Fruit fly (Drosophila melanogaster) whole organism, embryonic: ENCODE measurements around the gene pim.

Experiments
- Aef1 ChIP-seq: fragments of 200-800 bp; sonication (Bioruptor generic); IDR thresholded peaks from 3 replicates; pipeline ENCODE4 v1.3.6; 2022; ENCODE audit warnings: missing biosample characterization, missing genetic modification characterization
- CG11247 ChIP-seq: fragments of 200-800 bp; sonication (Bioruptor generic); IDR thresholded peaks from 2 replicates; pipeline ENCODE4 v1.3.6; 2022; ENCODE audit warnings: missing biosample characterization, missing genetic modification characterization
- CG12155 ChIP-seq: fragments of 200-800 bp; sonication (Bioruptor generic); optimal IDR thresholded peaks from 3 replicates; lab custom pipeline; 2016; ENCODE audit warnings: missing biosample characterization, missing genetic modification characterization
- CG1233 ChIP-seq: fragments of 200-800 bp; sonication (Bioruptor generic); optimal IDR thresholded peaks from 4 replicates; lab custom pipeline; 2018; ENCODE audit warnings: missing biosample characterization, mild to moderate bottlenecking, missing genetic modification characterization
- CG13296 ChIP-seq: fragments of 200-800 bp; sonication (Bioruptor generic); optimal IDR thresholded peaks from 3 replicates; lab custom pipeline; 2018; ENCODE audit warnings: missing biosample characterization, mild to moderate bottlenecking, missing genetic modification characterization
- CG14050 ChIP-seq: fragments of 200-800 bp; sonication (Bioruptor generic); IDR thresholded peaks from 3 replicates; pipeline ENCODE4 v1.3.6; 2022; ENCODE audit warnings: missing biosample characterization, missing genetic modification characterization
- CG14441 ChIP-seq: fragments of 200-800 bp; sonication (Bioruptor generic); IDR thresholded peaks from 2 replicates; pipeline ENCODE4 v1.3.6; 2022; ENCODE audit warnings: missing biosample characterization, missing genetic modification characterization
- CG17186 ChIP-seq: fragments of 200-800 bp; sonication (Bioruptor generic); optimal IDR thresholded peaks from 3 replicates; lab custom pipeline; 2017; ENCODE audit warnings: missing biosample characterization, missing genetic modification reagents, missing genetic modification characterization
- CG1832 ChIP-seq: fragments of 200-800 bp; sonication (Bioruptor generic); optimal IDR thresholded peaks from 2 replicates; lab custom pipeline; 2017; ENCODE audit warnings: missing biosample characterization, mild to moderate bottlenecking, missing genetic modification characterization, inconsistent platforms
- CG2199 ChIP-seq: fragments of 200-800 bp; sonication (Bioruptor generic); IDR thresholded peaks from 3 replicates; pipeline ENCODE4 v1.3.6; 2022; ENCODE audit warnings: missing biosample characterization, missing genetic modification characterization
- CG31224 ChIP-seq: fragments of 200-800 bp; sonication (Bioruptor generic); IDR thresholded peaks from 2 replicates; pipeline ENCODE4 v1.3.6; 2022; ENCODE audit warnings: missing biosample characterization, missing genetic modification characterization
- CG31441 ChIP-seq: fragments of 200-800 bp; sonication (Bioruptor generic); IDR thresholded peaks from 2 replicates; pipeline ENCODE4 v1.3.6; 2022; ENCODE audit warnings: missing biosample characterization, missing genetic modification characterization
- CG4730 ChIP-seq: fragments of 200-800 bp; sonication (Bioruptor generic); IDR thresholded peaks from 2 replicates; pipeline ENCODE4 v1.3.6; 2022; ENCODE audit warnings: missing biosample characterization, missing genetic modification characterization
- CG6254 ChIP-seq: fragments of 200-800 bp; sonication (Bioruptor generic); optimal IDR thresholded peaks from 3 replicates; lab custom pipeline; 2017; ENCODE audit warnings: mild to moderate bottlenecking, missing biosample characterization, missing genetic modification reagents, missing genetic modification characterization
- CG6654 ChIP-seq: fragments of 200-800 bp; sonication (Bioruptor generic); optimal IDR thresholded peaks from 2 replicates; lab custom pipeline; 2017; ENCODE audit warnings: missing biosample characterization, mild to moderate bottlenecking, missing genetic modification characterization
- CG8388 ChIP-seq: fragments of 200-800 bp; sonication (Bioruptor generic); optimal IDR thresholded peaks from 2 replicates; lab custom pipeline; 2019; ENCODE audit warnings: missing biosample characterization, mild to moderate bottlenecking, missing genetic modification characterization, moderate library complexity
- D ChIP-seq, 2 experiments: fragments of 200-800 bp in 1 of 2; fragments of >200 bp in 1 of 2; sonication (Bioruptor generic) in 1 of 2; optimal IDR thresholded peaks; 2 replicates in 1 of 2; 3 replicates in 1 of 2; lab custom pipeline; 2017; ENCODE audit warnings: mild to moderate bottlenecking in 1 of 2, missing biosample characterization in 1 of 2, missing genetic modification characterization in 1 of 2, missing genetic modification reagents in 1 of 2
- Doc3 ChIP-seq: fragments of 200-800 bp; sonication (Bioruptor generic); IDR thresholded peaks from 3 replicates; pipeline ENCODE4 v1.3.6; 2022; ENCODE audit warnings: missing biosample characterization, missing genetic modification characterization; ENCODE audit not compliant: partially characterized antibody
- Fer1 ChIP-seq: fragments of 200-800 bp; sonication (Bioruptor generic); optimal IDR thresholded peaks from 2 replicates; lab custom pipeline; 2017; ENCODE audit warnings: missing biosample characterization, mild to moderate bottlenecking, missing genetic modification characterization
- GATAe ChIP-seq: fragments of 200-800 bp; sonication (Bioruptor generic); conservative IDR thresholded peaks from 2 replicates; pipeline ENCODE4 v1.3.6; 2022; ENCODE audit warnings: missing biosample characterization, missing genetic modification characterization
- HLH3B ChIP-seq: fragments of 200-800 bp; sonication (Bioruptor generic); IDR thresholded peaks from 2 replicates; pipeline ENCODE4 v1.3.6; 2022; ENCODE audit warnings: missing biosample characterization, missing genetic modification characterization
- HLH4C ChIP-seq: fragments of 200-800 bp; sonication (Bioruptor generic); IDR thresholded peaks from 3 replicates; pipeline ENCODE4 v1.3.6; 2022; ENCODE audit warnings: missing biosample characterization, missing genetic modification characterization; ENCODE audit not compliant: partially characterized antibody
- Hey ChIP-seq: fragments of 200-800 bp; sonication (Bioruptor generic); optimal IDR thresholded peaks from 3 replicates; lab custom pipeline; 2018; ENCODE audit warnings: missing biosample characterization, mild to moderate bottlenecking, missing genetic modification characterization
- Max ChIP-seq: fragments of 200-800 bp; sonication (Bioruptor generic); optimal IDR thresholded peaks from 2 replicates; lab custom pipeline; 2016; ENCODE audit warnings: missing biosample characterization, mild to moderate bottlenecking, missing genetic modification characterization
- NfI ChIP-seq: fragments of 200-800 bp; sonication (Bioruptor generic); optimal IDR thresholded peaks from 3 replicates; lab custom pipeline; 2018; ENCODE audit warnings: missing biosample characterization, mild to moderate bottlenecking, missing genetic modification characterization, moderate library complexity
- ara ChIP-seq: fragments of 200-800 bp; sonication (Bioruptor generic); IDR thresholded peaks from 2 replicates; pipeline ENCODE4 v1.3.6; 2022; ENCODE audit warnings: missing biosample characterization, missing genetic modification characterization
- chm ChIP-seq: fragments of 200-800 bp; sonication (Bioruptor generic); IDR thresholded peaks from 2 replicates; pipeline ENCODE4 v1.3.6; 2022; ENCODE audit warnings: missing biosample characterization, missing genetic modification characterization
- ci ChIP-seq: fragments of 200-800 bp; sonication (Bioruptor generic); IDR thresholded peaks from 3 replicates; pipeline ENCODE4 v1.3.6; 2022; ENCODE audit warnings: missing biosample characterization, missing genetic modification characterization
- croc ChIP-seq: fragments of 200-800 bp; sonication (Bioruptor generic); conservative IDR thresholded peaks from 3 replicates; pipeline ENCODE4 v1.3.6; 2022; ENCODE audit warnings: missing biosample characterization, missing genetic modification characterization
- da ChIP-seq: fragments of 200-800 bp; sonication (Bioruptor generic); optimal IDR thresholded peaks from 2 replicates; lab custom pipeline; 2016; ENCODE audit warnings: missing biosample characterization, missing genetic modification characterization
- esg ChIP-seq: fragments of 200-800 bp; sonication (Bioruptor generic); conservative IDR thresholded peaks from 2 replicates; pipeline ENCODE4 v1.3.6; 2022; ENCODE audit warnings: missing biosample characterization, missing genetic modification characterization
- gcm2 ChIP-seq: fragments of 200-800 bp; sonication (Bioruptor generic); optimal IDR thresholded peaks from 2 replicates; lab custom pipeline; 2016; ENCODE audit warnings: missing biosample characterization, missing genetic modification characterization
- grau ChIP-seq: fragments of 200-800 bp; optimal IDR thresholded peaks from 3 replicates; lab custom pipeline; 2019; ENCODE audit warnings: missing biosample characterization, mild to moderate bottlenecking, missing genetic modification characterization, moderate library complexity
- gsb-n ChIP-seq: fragments of 200-800 bp; sonication (Bioruptor generic); optimal IDR thresholded peaks from 3 replicates; lab custom pipeline; 2018; ENCODE audit warnings: missing biosample characterization, mild to moderate bottlenecking, missing genetic modification characterization
- ham ChIP-seq: fragments of 200-800 bp; sonication (Bioruptor generic); IDR thresholded peaks from 2 replicates; pipeline ENCODE4 v1.3.6; 2022; ENCODE audit warnings: missing biosample characterization, missing genetic modification characterization
- jigr1 ChIP-seq: fragments of 200-800 bp; sonication (Bioruptor generic); IDR thresholded peaks from 3 replicates; pipeline ENCODE4 v1.3.6; 2022; ENCODE audit warnings: missing biosample characterization, missing genetic modification characterization
- lab ChIP-seq: fragments of 200-800 bp; sonication (Bioruptor generic); optimal IDR thresholded peaks from 3 replicates; lab custom pipeline; 2017; ENCODE audit warnings: missing biosample characterization, missing genetic modification characterization, mild to moderate bottlenecking, moderate library complexity, missing genetic modification reagents
- lmd ChIP-seq: fragments of 200-800 bp; sonication (Bioruptor generic); IDR thresholded peaks from 2 replicates; pipeline ENCODE4 v1.3.6; 2022; ENCODE audit warnings: missing biosample characterization, missing genetic modification characterization
- nerfin-2 ChIP-seq: fragments of 200-800 bp; sonication (Bioruptor generic); IDR thresholded peaks from 2 replicates; pipeline ENCODE4 v1.3.6; 2022; ENCODE audit warnings: missing biosample characterization, missing genetic modification characterization; ENCODE audit not compliant: partially characterized antibody
- pan ChIP-seq, 4 experiments: fragments of >200 bp in 3 of 4; fragments of 200-800 bp in 1 of 4; sonication (Bioruptor generic) in 1 of 4; optimal IDR thresholded peaks in 3 of 4; IDR thresholded peaks in 1 of 4; 2 replicates each; pipeline versions ENCODE4 v1.3.6 to Lab custom; 2017 to 2022; ENCODE audit warnings: missing biosample characterization in 2 of 4, missing genetic modification characterization in 2 of 4, mixed read lengths in 1 of 4
- pb ChIP-seq: fragments of 200-800 bp; sonication (Bioruptor generic); optimal IDR thresholded peaks from 3 replicates; lab custom pipeline; 2016; ENCODE audit warnings: missing biosample characterization, missing genetic modification characterization
- so ChIP-seq: fragments of 200-800 bp; sonication (Bioruptor generic); IDR thresholded peaks from 3 replicates; pipeline ENCODE4 v1.3.6; 2022; ENCODE audit warnings: missing biosample characterization, missing genetic modification characterization
- stwl ChIP-seq: fragments of 200-800 bp; sonication (Bioruptor generic); optimal IDR thresholded peaks from 3 replicates; lab custom pipeline; 2018; ENCODE audit warnings: missing biosample characterization, mild to moderate bottlenecking, missing genetic modification characterization, moderate library complexity
- sug ChIP-seq: fragments of 200-800 bp; optimal IDR thresholded peaks from 2 replicates; lab custom pipeline; 2019; ENCODE audit warnings: missing biosample characterization, mild to moderate bottlenecking, missing genetic modification characterization, moderate library complexity
- tap ChIP-seq: fragments of 200-800 bp; optimal IDR thresholded peaks from 3 replicates; lab custom pipeline; 2019; ENCODE audit warnings: missing biosample characterization, mild to moderate bottlenecking, missing genetic modification characterization, moderate library complexity
- unpg ChIP-seq: fragments of 200-800 bp; sonication (Bioruptor generic); optimal IDR thresholded peaks from 3 replicates; lab custom pipeline; 2018; ENCODE audit warnings: missing biosample characterization, mild to moderate bottlenecking, missing genetic modification characterization, moderate library complexity
- yki ChIP-seq: fragments of >200 bp; optimal IDR thresholded peaks from 3 replicates; lab custom pipeline; 2018
- zfh1 ChIP-seq: fragments of 200-800 bp; sonication (Bioruptor generic); IDR thresholded peaks from 3 replicates; pipeline ENCODE4 v1.3.6; 2022; ENCODE audit warnings: missing biosample characterization, missing genetic modification characterization

pim gene

DNA sequence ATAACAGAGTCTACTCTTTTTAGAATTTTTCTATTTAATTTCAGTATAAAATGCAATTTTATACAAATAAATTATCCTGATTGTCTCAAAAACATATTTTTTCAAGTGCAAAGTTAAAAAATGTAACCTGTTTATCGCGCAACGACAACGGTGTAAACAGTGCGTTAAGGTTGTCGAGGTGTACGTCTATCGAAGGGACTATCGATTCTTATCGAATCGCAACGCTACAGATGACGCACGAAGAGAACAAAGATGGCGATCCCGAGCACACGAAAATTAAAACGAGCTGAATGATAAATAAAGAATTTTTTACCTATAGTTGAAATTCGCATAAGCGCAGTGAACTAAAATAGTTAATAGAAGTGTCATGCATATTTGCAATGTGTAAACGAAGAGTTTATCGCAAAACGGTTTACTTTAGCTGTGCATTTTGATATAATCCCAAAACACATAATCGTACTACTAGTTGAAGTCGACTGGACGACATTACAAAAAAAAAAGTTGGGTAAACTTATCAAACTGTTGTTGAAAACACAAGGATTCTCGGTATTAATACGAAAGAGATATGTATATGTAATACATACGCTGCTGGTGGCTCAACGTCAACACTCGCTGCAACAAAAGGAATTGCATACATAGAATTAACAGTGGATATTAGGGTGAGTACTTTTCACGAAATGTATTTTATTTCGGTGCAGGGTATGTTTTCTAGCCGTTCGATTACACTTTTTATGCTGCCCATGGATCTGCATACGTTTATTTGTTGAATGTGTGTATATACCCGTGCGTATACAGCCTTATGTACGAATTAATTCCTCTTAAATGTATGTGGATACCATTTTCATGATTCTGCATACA lies 25.3 kb downstream of the pim start, which contains the start of gene da (continued):
- peak; percentile 54; the same call in 1 of the 2 replicates for TF ChIP-seq CG11247
- no peak for TF ChIP-seq CG1233 (GFP tag; lab: Kevin White, UChicago)
- TF ChIP-seq esg (GFP tag; lab: Robert Waterston, UW): peak; percentile 36; the same call in 1 of the 2 replicates
- TF ChIP-seq stwl (tag; lab: Kevin White, UChicago): peak; percentile 65
- TF ChIP-seq Hey (tag; lab: Kevin White, UChicago): no peak
- TF ChIP-seq CG1832 (GFP tag; lab: Kevin White, UChicago): no peak
- TF ChIP-seq CG2199 (GFP tag; lab: Robert Waterston, UW): 0 out of 3 replicates have a peak, but pooled peaks have one; percentile 68
- TF ChIP-seq ara (GFP tag; lab: Robert Waterston, UW): no peak
- peak; percentile 50 for TF ChIP-seq CG12155 (GFP tag; lab: Kevin White, UChicago)
- TF ChIP-seq D (optimal IDR thresholded peaks at IDR 0.05; lab: Kevin White, UChicago): no peak
- no peak for TF ChIP-seq D (GFP tag; optimal IDR thresholded peaks at IDR 0.05; lab: Kevin White, UChicago)
- peak; percentile 61; the same call in 2 of the 3 replicates for TF ChIP-seq HLH4C (GFP tag; lab: Robert Waterston, UW)
- no peak for TF ChIP-seq CG6654
- no peak for TF ChIP-seq lab
- peak; percentile 16 for TF ChIP-seq CG13296 (GFP tag; lab: Kevin White, UChicago)
- TF ChIP-seq jigr1 (GFP tag; lab: Robert Waterston, UW): no peak
- TF ChIP-seq HLH3B (GFP tag; lab: Robert Waterston, UW): peak; percentile 52
- peak; percentile 69 for TF ChIP-seq grau
- no peak for TF ChIP-seq CG4730 (GFP tag; lab: Robert Waterston, UW)
- TF ChIP-seq Max (GFP tag; lab: Kevin White, UChicago): peak; percentile 5
- peak; percentile 59 for TF ChIP-seq da (GFP tag; lab: Kevin White, UChicago)
- peak; percentile 75 for TF ChIP-seq NfI (GFP tag; lab: Kevin White, UChicago)
- TF ChIP-seq pb (GFP tag; lab: Kevin White, UChicago): no peak
- peak; percentile 31 for TF ChIP-seq gsb-n
- TF ChIP-seq GATAe (GFP tag; lab: Robert Waterston, UW): no peak
- no peak for TF ChIP-seq CG6254 (GFP tag; lab: Kevin White, UChicago)
- peak; percentile 81; the same call in 2 of the 3 replicates for TF ChIP-seq ci (GFP tag; lab: Robert Waterston, UW)
- TF ChIP-seq zfh1 (GFP tag; lab: Robert Waterston, UW): peak; percentile 40; the same call in 1 of the 3 replicates
- no peak for TF ChIP-seq yki (lab: Kevin White, UChicago)
- TF ChIP-seq Fer1 (GFP tag; lab: Kevin White, UChicago): peak; percentile 26
- TF ChIP-seq chm (GFP tag; lab: Robert Waterston, UW): peak; percentile 55
- peak; percentile 75 for TF ChIP-seq sug
- no peak for TF ChIP-seq pan (optimal IDR thresholded peaks at IDR 0.05; lab: Kevin White, UChicago)
- TF ChIP-seq pan (GFP tag; optimal IDR thresholded peaks at IDR 0.05 in 1 of 2, IDR thresholded peaks at IDR 0.05 in 1 of 2): peak in 1 of 2 experiments; percentile 61
- TF ChIP-seq croc (GFP tag; lab: Robert Waterston, UW): no peak
- peak; percentile 60 for TF ChIP-seq tap (tag; lab: Kevin White, UChicago)
- TF ChIP-seq CG14050 (GFP tag; lab: Robert Waterston, UW): no peak
- peak; percentile 40; the same call in 1 of the 2 replicates for TF ChIP-seq CG31224 (GFP tag; lab: Robert Waterston, UW)
- TF ChIP-seq CG14441 (GFP tag; lab: Robert Waterston, UW): peak; percentile 59
- peak; percentile 53; the same call in 1 of the 2 replicates for TF ChIP-seq CG31441 (GFP tag; lab: Robert Waterston, UW)
- TF ChIP-seq so (GFP tag; lab: Robert Waterston, UW): no peak
- no peak for TF ChIP-seq Doc3 (GFP tag; lab: Robert Waterston, UW)
- TF ChIP-seq CG17186 (GFP tag; lab: Kevin White, UChicago): peak; percentile 79
- TF ChIP-seq unpg (GFP tag; lab: Kevin White, UChicago): peak; percentile 52
- TF ChIP-seq lmd (GFP tag; lab: Robert Waterston, UW): no peak
- TF ChIP-seq ham (GFP tag; lab: Robert Waterston, UW): no peak
- TF ChIP-seq Aef1 (GFP tag; lab: Robert Waterston, UW): peak; percentile 52; the same call in 2 of the 3 replicates
- TF ChIP-seq CG8388 (GFP tag; lab: Kevin White, UChicago): peak; percentile 21
- peak; percentile 65 for TF ChIP-seq nerfin-2 (GFP tag; lab: Robert Waterston, UW)
- no peak for TF ChIP-seq gcm2 (GFP tag; lab: Kevin White, UChicago)
